Worm (Caenorhabditis elegans) whole organism, L4 larva: Measurements from ENCODE around the gene AH9.4.

Source experiments
- F10B5.3 ChIP-seq: sonication (generic microtip); optimal IDR thresholded peaks from 2 replicates; lab custom pipeline; 2016; ENCODE audit warnings: mild to moderate bottlenecking, missing genetic modification characterization, missing compliant biosample characterization
- F26F4.8 ChIP-seq: fragments of 200-800 bp; sonication (Bioruptor generic); conservative IDR thresholded peaks from 2 replicates; pipeline ENCODE4 v1.3.6; 2022; ENCODE audit warnings: missing genetic modification characterization, missing compliant biosample characterization
- F37D6.2 ChIP-seq: sonication (generic microtip); optimal IDR thresholded peaks from 2 replicates; lab custom pipeline; 2016; ENCODE audit warnings: mild to moderate bottlenecking, missing genetic modification characterization, missing compliant biosample characterization
- F44E2.7 ChIP-seq: fragments of 200-800 bp; sonication (Bioruptor generic); IDR thresholded peaks from 2 replicates; pipeline ENCODE4 v2.1.2; 2022; ENCODE audit warnings: missing genetic modification characterization, missing compliant biosample characterization
- T20F7.1 ChIP-seq: fragments of 200-800 bp; sonication (Bioruptor generic); optimal IDR thresholded peaks from 2 replicates; lab custom pipeline; 2018; ENCODE audit warnings: mild to moderate bottlenecking, missing genetic modification characterization, missing compliant biosample characterization
- Y105C5A.15 ChIP-seq: fragments of 200-800 bp; sonication (Bioruptor generic); IDR thresholded peaks from 2 replicates; pipeline ENCODE4 v1.3.6; 2022; ENCODE audit warnings: missing genetic modification characterization, missing compliant biosample characterization
- Y5F2A.4 ChIP-seq: fragments of 200-800 bp; sonication (Bioruptor generic); optimal IDR thresholded peaks from 2 replicates; lab custom pipeline; 2018; ENCODE audit warnings: mild to moderate bottlenecking, missing genetic modification characterization, missing compliant biosample characterization
- Y75B8A.6 ChIP-seq: fragments of 200-800 bp; sonication (Bioruptor generic); IDR thresholded peaks from 2 replicates; pipeline ENCODE4 v1.3.6; 2022; ENCODE audit warnings: missing genetic modification reagents, missing genetic modification characterization, missing compliant biosample characterization
- ZK337.2 ChIP-seq: fragments of 200-800 bp; sonication (Bioruptor generic); IDR thresholded peaks from 2 replicates; pipeline ENCODE4 v1.3.6; 2022; ENCODE audit warnings: missing genetic modification reagents, missing genetic modification characterization, missing compliant biosample characterization
- aha-1 ChIP-seq: fragments of 150-350 bp; peaks from one replicate; lab custom pipeline; 2014; ENCODE audit warnings: missing biosample characterization, missing genetic modification characterization
- attf-4 ChIP-seq: sonication (generic microtip); optimal IDR thresholded peaks from 3 replicates; lab custom pipeline; 2017; ENCODE audit warnings: missing biosample characterization, missing genetic modification characterization
- ceh-28 ChIP-seq: fragments of 150-350 bp; optimal IDR thresholded peaks from 2 replicates; lab custom pipeline; 2014; ENCODE audit warnings: missing biosample characterization, missing genetic modification reagents, missing genetic modification characterization
- ceh-32 ChIP-seq: sonication (generic microtip); optimal IDR thresholded peaks from 2 replicates; lab custom pipeline; 2016; ENCODE audit warnings: mild to moderate bottlenecking, missing genetic modification characterization, missing compliant biosample characterization; ENCODE audit not compliant: poor library complexity
- ceh-44 ChIP-seq: fragments of 200-800 bp; sonication (Bioruptor generic); IDR thresholded peaks from 2 replicates; pipeline ENCODE4 v1.3.6; 2022; ENCODE audit warnings: missing genetic modification reagents, missing genetic modification characterization, missing compliant biosample characterization
- ceh-82 ChIP-seq: sonication (generic microtip); optimal IDR thresholded peaks from 2 replicates; lab custom pipeline; 2017; ENCODE audit warnings: missing biosample characterization, missing genetic modification characterization
- cey-2 ChIP-seq: sonication (generic microtip); optimal IDR thresholded peaks from 3 replicates; lab custom pipeline; 2017; ENCODE audit warnings: missing genetic modification characterization, mild to moderate bottlenecking, missing compliant biosample characterization, antibody characterized with exemption, borderline replicate concordance; ENCODE audit not compliant: insufficient read depth
- dmd-8 ChIP-seq: fragments of 200-800 bp; sonication (Bioruptor generic); IDR thresholded peaks from 2 replicates; pipeline ENCODE4 v1.3.6; 2022; ENCODE audit warnings: missing genetic modification characterization, missing compliant biosample characterization
- dmd-9 ChIP-seq: fragments of 200-800 bp; sonication (Bioruptor generic); IDR thresholded peaks from 2 replicates; pipeline ENCODE4 v1.3.6; 2022; ENCODE audit warnings: missing genetic modification reagents, missing genetic modification characterization, missing compliant biosample characterization
- duxl-1 ChIP-seq: sonication (generic microtip); optimal IDR thresholded peaks from 2 replicates; lab custom pipeline; 2016; ENCODE audit warnings: mild to moderate bottlenecking, missing genetic modification characterization, moderate library complexity, missing compliant biosample characterization; ENCODE audit not compliant: poor library complexity
- fos-1 ChIP-seq: fragments of 150-350 bp; optimal IDR thresholded peaks from 2 replicates; lab custom pipeline; 2014; ENCODE audit warnings: missing biosample characterization, missing genetic modification characterization
- hif-1 ChIP-seq, 2 experiments: sonication (generic microtip); optimal IDR thresholded peaks; 2 replicates each; lab custom pipeline; 2016 to 2017; ENCODE audit warnings: missing compliant biosample characterization in 2 of 2, missing genetic modification characterization in 2 of 2, missing genetic modification reagents in 2 of 2, missing genotype in 2 of 2, mild to moderate bottlenecking in 1 of 2
- hlh-11 ChIP-seq: fragments of 200-800 bp; sonication (Bioruptor generic); optimal IDR thresholded peaks from 2 replicates; lab custom pipeline; 2018; ENCODE audit warnings: mild to moderate bottlenecking, missing genetic modification characterization, missing compliant biosample characterization
- lim-7 ChIP-seq: fragments of 200-800 bp; sonication (Bioruptor generic); IDR thresholded peaks from 2 replicates; pipeline ENCODE4 v1.3.6; 2022; ENCODE audit warnings: missing genetic modification characterization, missing compliant biosample characterization
- lin-1 ChIP-seq: fragments of 200-800 bp; sonication (Bioruptor generic); IDR thresholded peaks from 2 replicates; pipeline ENCODE4 v1.3.6; 2022; ENCODE audit warnings: missing genetic modification reagents, missing genetic modification characterization, missing compliant biosample characterization
- lin-38 ChIP-seq: fragments of 200-800 bp; sonication (Bioruptor generic); IDR thresholded peaks from 2 replicates; pipeline ENCODE4 v1.3.6; 2022; ENCODE audit warnings: missing genetic modification reagents, missing genetic modification characterization, missing compliant biosample characterization
- lin-39 ChIP-seq: fragments of 150-350 bp; optimal IDR thresholded peaks from 2 replicates; lab custom pipeline; 2014; ENCODE audit warnings: missing biosample characterization, missing genetic modification reagents, missing genetic modification characterization
- madf-5 ChIP-seq, 2 experiments: fragments of 200-800 bp; sonication (Bioruptor generic); IDR thresholded peaks; 2 replicates each; pipeline ENCODE4 v1.3.6; 2022; ENCODE audit warnings: missing compliant biosample characterization in 2 of 2, missing genetic modification characterization in 2 of 2
- madf-9 ChIP-seq: fragments of 200-800 bp; sonication (Bioruptor generic); conservative IDR thresholded peaks from 2 replicates; pipeline ENCODE4 v1.3.6; 2022; ENCODE audit warnings: missing genetic modification reagents, missing genetic modification characterization, missing compliant biosample characterization
- mdt-29 ChIP-seq: fragments of 200-800 bp; sonication (Bioruptor generic); IDR thresholded peaks from 2 replicates; pipeline ENCODE4 v1.3.6; 2022; ENCODE audit warnings: missing genetic modification reagents, missing genetic modification characterization, missing compliant biosample characterization
- mep-1 ChIP-seq: fragments of 150-350 bp; sonication (generic microtip); optimal IDR thresholded peaks from 3 replicates; lab custom pipeline; 2014; ENCODE audit warnings: missing biosample characterization, missing genetic modification characterization
- mes-2 ChIP-seq: sonication (generic microtip); optimal IDR thresholded peaks from 2 replicates; lab custom pipeline; 2016; ENCODE audit warnings: missing genotype, mild to moderate bottlenecking, missing genetic modification characterization, missing compliant biosample characterization; ENCODE audit not compliant: poor library complexity, severe bottlenecking
- mxl-2 ChIP-seq: fragments of 200-800 bp; sonication (Bioruptor generic); conservative IDR thresholded peaks from 2 replicates; pipeline ENCODE4 v1.3.6; 2022; ENCODE audit warnings: missing genetic modification reagents, missing genetic modification characterization, missing compliant biosample characterization
- nhr-102 ChIP-seq: sonication (generic microtip); optimal IDR thresholded peaks from 2 replicates; lab custom pipeline; 2016; ENCODE audit warnings: mild to moderate bottlenecking, missing genetic modification characterization, moderate library complexity, missing compliant biosample characterization
- nhr-11 ChIP-seq: fragments of 150-350 bp; optimal IDR thresholded peaks from 2 replicates; lab custom pipeline; 2014; ENCODE audit warnings: missing biosample characterization, missing genetic modification characterization
- nhr-42 ChIP-seq: fragments of 200-800 bp; sonication (Bioruptor generic); IDR thresholded peaks from 2 replicates; pipeline ENCODE4 v1.3.6; 2022; ENCODE audit warnings: missing genetic modification characterization, missing compliant biosample characterization
- php-3 ChIP-seq: fragments of 200-800 bp; sonication (Bioruptor generic); IDR thresholded peaks from 2 replicates; pipeline ENCODE4 v1.3.6; 2022; ENCODE audit warnings: missing genetic modification reagents, missing genetic modification characterization, missing compliant biosample characterization
- pqm-1 ChIP-seq: sonication (generic microtip); optimal IDR thresholded peaks from 2 replicates; lab custom pipeline; 2017; ENCODE audit warnings: missing biosample characterization, missing genetic modification characterization
- saeg-2 ChIP-seq: fragments of 200-800 bp; sonication (Bioruptor generic); IDR thresholded peaks from 2 replicates; pipeline ENCODE4 v1.3.6; 2022; ENCODE audit warnings: missing genetic modification reagents, missing genetic modification characterization, missing compliant biosample characterization
- set-16 ChIP-seq: fragments of 200-800 bp; sonication (Bioruptor generic); IDR thresholded peaks from 2 replicates; pipeline ENCODE4 v1.3.6; 2022; ENCODE audit warnings: missing genetic modification reagents, missing genetic modification characterization, missing compliant biosample characterization
- snpc-1.2 ChIP-seq: fragments of 200-800 bp; sonication (Bioruptor generic); IDR thresholded peaks from 2 replicates; pipeline ENCODE4 v1.3.6; 2022; ENCODE audit warnings: missing genetic modification reagents, missing genetic modification characterization, missing compliant biosample characterization
- spr-1 ChIP-seq: sonication (generic microtip); optimal IDR thresholded peaks from 2 replicates; lab custom pipeline; 2016; ENCODE audit warnings: mild to moderate bottlenecking, missing genetic modification characterization, missing compliant biosample characterization
- spr-3 ChIP-seq: fragments of 200-800 bp; sonication (Bioruptor generic); optimal IDR thresholded peaks from 2 replicates; lab custom pipeline; 2018; ENCODE audit warnings: mild to moderate bottlenecking, missing genetic modification characterization, missing compliant biosample characterization
- unc-62 ChIP-seq, 3 experiments: fragments of 150-350 bp in 1 of 3; sonication (generic microtip); optimal IDR thresholded peaks in 2 of 3; peaks in 1 of 3; 1 replicate in 1 of 3; 2 replicates in 2 of 3; lab custom pipeline; 2014 to 2017; ENCODE audit warnings: missing biosample characterization in 3 of 3, missing genetic modification characterization in 3 of 3, missing genetic modification reagents in 3 of 3, missing genotype in 1 of 3
- vab-7 ChIP-seq: fragments of 200-800 bp; sonication (Bioruptor generic); IDR thresholded peaks from 2 replicates; pipeline ENCODE4 v1.3.6; 2022; ENCODE audit warnings: missing genetic modification reagents, missing genetic modification characterization, missing compliant biosample characterization
- zip-2 ChIP-seq: fragments of 150-350 bp; optimal IDR thresholded peaks from 2 replicates; lab custom pipeline; 2014; ENCODE audit warnings: missing biosample characterization, missing genetic modification characterization
- ztf-11 ChIP-seq: fragments of 150-350 bp; optimal IDR thresholded peaks from 2 replicates; lab custom pipeline; 2014; ENCODE audit warnings: missing biosample characterization, missing genetic modification characterization
- ztf-7 ChIP-seq: fragments of 150-350 bp; optimal IDR thresholded peaks from 2 replicates; lab custom pipeline; 2014; ENCODE audit warnings: missing biosample characterization, missing genetic modification characterization

The AH9.4 gene

DNA sequence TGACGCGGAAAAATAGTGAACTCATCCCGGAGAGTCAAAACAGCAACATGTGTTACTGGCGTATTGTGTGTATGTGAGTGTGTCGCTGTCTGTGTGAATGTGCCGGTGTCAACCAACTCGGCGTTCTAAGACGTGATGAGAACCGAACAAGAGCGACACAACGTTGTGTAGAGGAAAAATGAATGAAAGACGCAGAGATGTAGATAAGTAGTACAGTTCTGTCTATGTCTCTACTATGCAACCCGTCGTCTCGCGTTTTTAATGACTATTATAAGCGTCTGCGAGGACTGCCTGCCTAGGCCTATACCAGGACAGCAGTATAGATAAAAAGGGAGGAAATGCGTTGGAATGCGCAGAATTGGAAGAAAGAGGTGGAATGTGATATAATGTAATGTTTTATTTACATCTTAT is 13.8 kb upstream of the AH9.4 start (continued):
- TF ChIP-seq ceh-32 (no peak), Y5F2A.4 (GFP tag; lab: Kevin White, UChicago) (no peak), snpc-1.2 (GFP tag; lab: Robert Waterston, UW) (no peak), zip-2 (no peak), lin-39 (tag; lab: Kevin White, UChicago) (no peak), lin-38 (no peak), pqm-1 (peak; percentile 54), aha-1 (tag; lab: Kevin White, UChicago) (no peak), mep-1 (peak; percentile 41), ZK337.2 (0 out of 2 replicates have a peak, but pooled peaks have one; percentile 25), T20F7.1 (GFP tag; lab: Kevin White, UChicago) (no peak), nhr-102 (no peak), dmd-9 (GFP tag; lab: Robert Waterston, UW) (0 out of 2 replicates have a peak, but pooled peaks have one; percentile 25), F44E2.7 (GFP tag; lab: Robert Waterston, UW) (no peak), spr-3 (no peak), set-16 (GFP tag; lab: Robert Waterston, UW) (no peak), mes-2 (tag; lab: Kevin White, UChicago) (peak; percentile 50), hlh-11 (tag; lab: Kevin White, UChicago) (peak; percentile 83), ztf-11 (tag; lab: Kevin White, UChicago) (no peak), cey-2 (tag; lab: Kevin White, UChicago) (no peak), fos-1 (tag; lab: Kevin White, UChicago) (no peak), madf-9 (GFP tag; lab: Robert Waterston, UW) (no peak), madf-5 (GFP tag; IDR thresholded peaks at IDR 0.05; lab: Robert Waterston, UW) (no peak), attf-4 (tag; lab: Kevin White, UChicago) (no peak), ceh-44 (GFP tag; lab: Robert Waterston, UW) (no peak), F26F4.8 (GFP tag; lab: Robert Waterston, UW) (no peak), F10B5.3 (tag; lab: Kevin White, UChicago) (no peak), ceh-28 (no peak), vab-7 (GFP tag; lab: Robert Waterston, UW) (no peak), Y105C5A.15 (GFP tag; lab: Robert Waterston, UW) (no peak), F37D6.2 (tag; lab: Kevin White, UChicago) (no peak), unc-62 (GFP tag; optimal IDR thresholded peaks at IDR 0.05 in 1 of 2; lab: Kevin White, UChicago) (peak in 1 of 2 experiments; percentile 88), unc-62 (tag; optimal IDR thresholded peaks at IDR 0.05; lab: Kevin White, UChicago) (no peak), mdt-29 (GFP tag; lab: Robert Waterston, UW) (no peak), nhr-42 (no peak), hif-1 (tag; optimal IDR thresholded peaks at IDR 0.05; lab: Kevin White, UChicago) (peak in 1 of 2 experiments; percentile 53), nhr-11 (tag; lab: Kevin White, UChicago) (peak; percentile 31), lim-7 (GFP tag; lab: Robert Waterston, UW) (no peak), dmd-8 (no peak), duxl-1 (tag; lab: Kevin White, UChicago) (no peak), Y75B8A.6 (GFP tag; lab: Robert Waterston, UW) (no peak), php-3 (GFP tag; lab: Robert Waterston, UW) (peak; percentile 41; the same call in 1 of the 2 replicates)

DNA sequence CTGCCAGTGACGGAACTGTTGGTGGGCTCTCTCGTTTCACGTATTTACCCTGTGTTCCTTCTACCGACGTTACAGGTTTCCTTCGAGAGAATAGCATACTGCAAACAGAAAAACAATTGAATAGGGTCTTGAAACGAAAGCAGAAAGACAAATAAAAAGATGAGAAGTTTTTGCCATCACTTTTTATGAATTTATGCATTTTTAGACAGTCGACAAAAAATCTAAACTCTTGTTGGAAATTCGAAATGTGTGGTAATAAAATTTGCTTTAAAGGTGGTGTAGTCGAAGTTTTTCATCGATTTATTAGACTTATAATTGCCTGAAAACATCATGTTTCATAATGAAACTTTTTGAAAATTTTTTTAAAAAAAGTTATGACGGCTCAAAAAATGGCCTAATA is 13.0 kb upstream of the AH9.4 start, which contains the start of gene sav-1:
Gene sav-1 (minus strand): TSS at position 101 of the 400 bp plus-strand sequence.
- no peak for TF ChIP-seq saeg-2 (GFP tag; lab: Robert Waterston, UW)
- no peak for TF ChIP-seq spr-1 (tag; lab: Kevin White, UChicago)
- no peak for TF ChIP-seq mxl-2 (GFP tag; lab: Robert Waterston, UW)
- no peak for TF ChIP-seq dmd-8
- TF ChIP-seq madf-5 (GFP tag; IDR thresholded peaks at IDR 0.05; lab: Robert Waterston, UW): no peak
- peak in 1 of 2 experiments; percentile 9 for TF ChIP-seq unc-62 (GFP tag; optimal IDR thresholded peaks at IDR 0.05 in 1 of 2; lab: Kevin White, UChicago)
- no peak for TF ChIP-seq unc-62 (tag; optimal IDR thresholded peaks at IDR 0.05; lab: Kevin White, UChicago)
- no peak for TF ChIP-seq ztf-7 (tag; lab: Kevin White, UChicago)
- no peak for TF ChIP-seq ceh-82 (tag; lab: Kevin White, UChicago)
- TF ChIP-seq lin-1: no peak
